Worm (Caenorhabditis elegans) whole organism, L3 larva: ENCODE results near the gene stc-1.

Experiments used
- eor-1 ChIP-seq, 2 experiments: fragments of 150-350 bp; optimal IDR thresholded peaks; 2 replicates each; lab custom pipeline; 2014 to 2018; ENCODE audit warnings: missing biosample characterization in 2 of 2, missing genetic modification characterization in 2 of 2
- nhr-12 ChIP-seq: fragments of 150-350 bp; optimal IDR thresholded peaks from 2 replicates; lab custom pipeline; 2014; ENCODE audit warnings: missing biosample characterization, missing genetic modification characterization
- nhr-237 ChIP-seq: fragments of 150-350 bp; optimal IDR thresholded peaks from 2 replicates; lab custom pipeline; 2014; ENCODE audit warnings: missing biosample characterization, missing genetic modification characterization
- nhr-76 ChIP-seq: fragments of 150-350 bp; sonication (generic microtip); optimal IDR thresholded peaks from 5 replicates; lab custom pipeline; 2014; ENCODE audit warnings: missing biosample characterization, missing genetic modification characterization
- nhr-77 ChIP-seq: fragments of 150-350 bp; optimal IDR thresholded peaks from 2 replicates; lab custom pipeline; 2014; ENCODE audit warnings: missing biosample characterization, missing genetic modification characterization
- pha-4 ChIP-seq: fragments of 150-350 bp; optimal IDR thresholded peaks from 2 replicates; lab custom pipeline; 2014; ENCODE audit warnings: missing biosample characterization, missing genetic modification reagents, missing genetic modification characterization
- pqm-1 ChIP-seq: fragments of 150-350 bp; optimal IDR thresholded peaks from 2 replicates; lab custom pipeline; 2017; ENCODE audit warnings: missing biosample characterization, missing genetic modification characterization, inconsistent platforms
- unc-62 ChIP-seq: fragments of 150-350 bp; sonication (generic microtip); optimal IDR thresholded peaks from 4 replicates; lab custom pipeline; 2014; ENCODE audit warnings: missing biosample characterization, missing genetic modification reagents, missing genetic modification characterization
- ztf-11 ChIP-seq: fragments of 150-350 bp; optimal IDR thresholded peaks from 2 replicates; lab custom pipeline; 2014; ENCODE audit warnings: missing biosample characterization, missing genetic modification characterization

DNA sequence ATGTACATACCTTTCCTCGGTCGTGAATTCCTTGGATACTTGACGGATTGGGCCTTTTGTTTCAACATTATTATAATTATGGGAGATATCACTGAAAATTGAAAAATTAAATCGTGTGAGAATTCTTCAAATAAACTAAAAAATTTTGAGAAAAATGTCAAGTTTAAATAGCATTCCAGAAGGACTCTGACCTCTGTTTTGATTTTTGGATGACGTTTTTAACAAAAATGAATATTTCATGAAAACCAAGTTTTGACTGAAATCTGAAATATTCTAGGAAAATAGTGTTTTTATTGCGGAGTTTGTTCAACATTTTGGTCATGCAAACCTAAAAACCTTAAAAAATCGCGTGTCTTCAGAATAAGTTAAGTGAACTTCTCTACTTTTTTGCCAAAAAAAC lies 9.8 kb downstream of the stc-1 start, which contains the start of gene glb-27:
- no peak for TF ChIP-seq nhr-237 (tag; lab: Kevin White, UChicago)
- no peak for TF ChIP-seq nhr-77 (tag; lab: Kevin White, UChicago)
- no peak for TF ChIP-seq nhr-12 (tag; lab: Kevin White, UChicago)
- TF ChIP-seq ztf-11, result no peak
- TF ChIP-seq pha-4, result no peak
- no peak for TF ChIP-seq unc-62 (GFP tag; lab: Kevin White, UChicago)
- no peak for TF ChIP-seq eor-1 (tag; optimal IDR thresholded peaks at IDR 0.05; lab: Kevin White, UChicago)
- TF ChIP-seq nhr-76 (tag; lab: Kevin White, UChicago), result no peak
- TF ChIP-seq pqm-1 (tag; lab: Kevin White, UChicago), result no peak
